Fruit fly (Drosophila melanogaster): Measurements from ENCODE around the gene drd.

Gene drd

dm6 chrX:15138994-15139863, 13.7 kb downstream of the drd start, which contains the start of gene RpL37-1 (continued):
- peak; percentile 40 for TF ChIP-seq CG7928 (GFP tag; optimal IDR thresholded peaks at IDR 0.05)
- TF ChIP-seq Mad (GFP tag; optimal IDR thresholded peaks at IDR 0.05), result peak; percentile 82
- TF ChIP-seq kay (GFP tag; optimal IDR thresholded peaks at IDR 0.05), result peak; percentile 40
- no peak for TF ChIP-seq CG10462 (GFP tag; optimal IDR thresholded peaks at IDR 0.05)
- TF ChIP-seq maf-S (GFP tag; optimal IDR thresholded peaks at IDR 0.05), result peak; percentile 64
- TF ChIP-seq btn (GFP tag; optimal IDR thresholded peaks at IDR 0.05), result peak; percentile 43
- peak in 1 of 3 experiments; percentile 27 for TF ChIP-seq Stat92E (GFP tag; optimal IDR thresholded peaks at IDR 0.05)
- peak; percentile 97 for TF ChIP-seq NC2β (GFP tag; optimal IDR thresholded peaks at IDR 0.05)
- peak; percentile 38 for TF ChIP-seq CG2712 (tag; optimal IDR thresholded peaks at IDR 0.05)
- TF ChIP-seq CG13287 (GFP tag; IDR thresholded peaks at IDR 0.05; ENCODE audit: partially characterized antibody), result peak; percentile 82
- TF ChIP-seq Optix (GFP tag; IDR thresholded peaks at IDR 0.05), result peak; percentile 71; the same call in 2 of the 3 replicates
- peak; percentile 21 to 92 for TF ChIP-seq Pdp1 (GFP tag; optimal IDR thresholded peaks at IDR 0.05)
- peak; percentile 57 for TF ChIP-seq CG4328 (GFP tag; optimal IDR thresholded peaks at IDR 0.05)
- TF ChIP-seq en (GFP tag; optimal IDR thresholded peaks at IDR 0.05), result peak; percentile 42
- TF ChIP-seq ERR (GFP tag; optimal IDR thresholded peaks at IDR 0.05), result peak; percentile 42
- peak; percentile 29 for TF ChIP-seq gcm (GFP tag; optimal IDR thresholded peaks at IDR 0.05)
- TF ChIP-seq CG32767 (GFP tag; IDR thresholded peaks at IDR 0.05), result no peak
- TF ChIP-seq gfzf (GFP tag; optimal IDR thresholded peaks at IDR 0.05), result peak; percentile 76
- TF ChIP-seq NFAT (GFP tag; IDR thresholded peaks at IDR 0.05), result peak; percentile 71
- TF ChIP-seq CG6689 (GFP tag; IDR thresholded peaks at IDR 0.05), result no peak
- TF ChIP-seq Ada2b (GFP tag; IDR thresholded peaks at IDR 0.05), result no peak
- no peak for TF ChIP-seq corto (GFP tag; optimal IDR thresholded peaks at IDR 0.05)
- TF ChIP-seq Nf-YA (GFP tag; IDR thresholded peaks at IDR 0.05), result no peak
- no peak for TF ChIP-seq Bteb2 (GFP tag; optimal IDR thresholded peaks at IDR 0.05)
- TF ChIP-seq tx (GFP tag; optimal IDR thresholded peaks at IDR 0.05), result peak; percentile 54
- TF ChIP-seq bab2 (GFP tag; optimal IDR thresholded peaks at IDR 0.05), result peak; percentile 58
- peak; percentile 78 for TF ChIP-seq CG3281 (GFP tag; optimal IDR thresholded peaks at IDR 0.05)
- TF ChIP-seq sisA (GFP tag; IDR thresholded peaks at IDR 0.05), result peak; percentile 28; the same call in 1 of the 2 replicates
- no peak for TF ChIP-seq CG11093 (GFP tag; IDR thresholded peaks at IDR 0.05)
- TF ChIP-seq CG10979 (tag; optimal IDR thresholded peaks at IDR 0.05), result peak; percentile 39
- peak; percentile 13 for TF ChIP-seq CG6654 (GFP tag; optimal IDR thresholded peaks at IDR 0.05)
- peak; percentile 34 for TF ChIP-seq CG15601 (tag; optimal IDR thresholded peaks at IDR 0.05)
- peak; percentile 68 for TF ChIP-seq odd (GFP tag; optimal IDR thresholded peaks at IDR 0.05)
- TF ChIP-seq CG9817 (tag; optimal IDR thresholded peaks at IDR 0.05), result peak; percentile 47
- no peak for TF ChIP-seq Hr78 (GFP tag; optimal IDR thresholded peaks at IDR 0.05)
- peak; percentile 68 for TF ChIP-seq CG3163 (GFP tag; optimal IDR thresholded peaks at IDR 0.05)
- peak; percentile 23 for TF ChIP-seq emc (GFP tag; optimal IDR thresholded peaks at IDR 0.05)
- TF ChIP-seq CG33213 (GFP tag; optimal IDR thresholded peaks at IDR 0.05), result peak; percentile 83
- TF ChIP-seq inv (GFP tag; IDR thresholded peaks at IDR 0.05; ENCODE audit: partially characterized antibody), result peak; percentile 69
- TF ChIP-seq cad (GFP tag; optimal IDR thresholded peaks at IDR 0.05), result no peak
- TF ChIP-seq amos (GFP tag; IDR thresholded peaks at IDR 0.05; ENCODE audit: partially characterized antibody), result peak; percentile 77
- peak; percentile 52; the same call in 2 of the 3 replicates for TF ChIP-seq Doc3 (GFP tag; IDR thresholded peaks at IDR 0.05; ENCODE audit: partially characterized antibody)
- TF ChIP-seq CG10366 (GFP tag; IDR thresholded peaks at IDR 0.05), result peak; percentile 55
- TF ChIP-seq bbx (GFP tag; IDR thresholded peaks at IDR 0.05; ENCODE audit: partially characterized antibody), result peak; percentile 50
- TF ChIP-seq CG4707 (GFP tag; optimal IDR thresholded peaks at IDR 0.05), result peak; percentile 64
- no peak for TF ChIP-seq Dfd (GFP tag; optimal IDR thresholded peaks at IDR 0.05)
- TF ChIP-seq Lhr (GFP tag; optimal IDR thresholded peaks at IDR 0.05), result peak; percentile 96
